Fruit fly (Drosophila melanogaster) whole organism, wandering third instar larva: ENCODE measurements around the gene CG33795.

Experiments used
- Abd-B ChIP-seq: fragments of >200 bp; optimal IDR thresholded peaks from 2 replicates; lab custom pipeline; 2017; ENCODE audit warnings: missing biosample characterization, missing genetic modification characterization
- CG32264 ChIP-seq: fragments of 200-800 bp; sonication (Bioruptor generic); optimal IDR thresholded peaks from 2 replicates; lab custom pipeline; 2016; ENCODE audit warnings: missing biosample characterization, missing genetic modification characterization
- Sp1 ChIP-seq: fragments of 200-800 bp; sonication (Bioruptor generic); optimal IDR thresholded peaks from 3 replicates; lab custom pipeline; 2019; ENCODE audit warnings: missing biosample characterization, mild to moderate bottlenecking, missing genetic modification characterization, moderate library complexity
- dl ChIP-seq, 2 experiments: fragments of 175-275, 200-275 bp in 1 of 2; fragments of 200-275 bp in 1 of 2; sonication (Bioruptor generic); optimal IDR thresholded peaks; lab custom pipeline; 2018; ENCODE audit warnings: mild to moderate bottlenecking in 2 of 2, missing biosample characterization in 2 of 2, missing genetic modification characterization in 2 of 2, moderate library complexity in 2 of 2; ENCODE audit not compliant: partially characterized antibody in 2 of 2, insufficient read depth in 1 of 2
- dmrt93B ChIP-seq: fragments of 200-800 bp; sonication (Bioruptor generic); optimal IDR thresholded peaks from 2 replicates; lab custom pipeline; 2018; ENCODE audit warnings: missing biosample characterization, mild to moderate bottlenecking, missing genetic modification characterization
- ey ChIP-seq: fragments of 200-800 bp; sonication (Bioruptor generic); optimal IDR thresholded peaks from 2 replicates; lab custom pipeline; 2016; ENCODE audit warnings: missing biosample characterization, missing genetic modification characterization
- h ChIP-seq: fragments of 200-800 bp; sonication (Bioruptor generic); optimal IDR thresholded peaks from 3 replicates; lab custom pipeline; 2016; ENCODE audit warnings: missing biosample characterization, mild to moderate bottlenecking, missing genetic modification characterization
- lola ChIP-seq: fragments of >200 bp; optimal IDR thresholded peaks from 2 replicates; lab custom pipeline; 2017; ENCODE audit warnings: missing biosample characterization, missing genetic modification characterization
- pan ChIP-seq: fragments of >200 bp; optimal IDR thresholded peaks from 2 replicates; lab custom pipeline; 2017
- psq ChIP-seq: fragments of 200-800 bp; sonication (Bioruptor generic); optimal IDR thresholded peaks from 3 replicates; lab custom pipeline; 2017; ENCODE audit warnings: missing biosample characterization, mild to moderate bottlenecking, missing genetic modification characterization, moderate library complexity
- woc ChIP-seq: sonication (Bioruptor generic); optimal IDR thresholded peaks from 2 replicates; lab custom pipeline; 2016; ENCODE audit warnings: missing biosample characterization, mild to moderate bottlenecking, missing genetic modification characterization

DNA sequence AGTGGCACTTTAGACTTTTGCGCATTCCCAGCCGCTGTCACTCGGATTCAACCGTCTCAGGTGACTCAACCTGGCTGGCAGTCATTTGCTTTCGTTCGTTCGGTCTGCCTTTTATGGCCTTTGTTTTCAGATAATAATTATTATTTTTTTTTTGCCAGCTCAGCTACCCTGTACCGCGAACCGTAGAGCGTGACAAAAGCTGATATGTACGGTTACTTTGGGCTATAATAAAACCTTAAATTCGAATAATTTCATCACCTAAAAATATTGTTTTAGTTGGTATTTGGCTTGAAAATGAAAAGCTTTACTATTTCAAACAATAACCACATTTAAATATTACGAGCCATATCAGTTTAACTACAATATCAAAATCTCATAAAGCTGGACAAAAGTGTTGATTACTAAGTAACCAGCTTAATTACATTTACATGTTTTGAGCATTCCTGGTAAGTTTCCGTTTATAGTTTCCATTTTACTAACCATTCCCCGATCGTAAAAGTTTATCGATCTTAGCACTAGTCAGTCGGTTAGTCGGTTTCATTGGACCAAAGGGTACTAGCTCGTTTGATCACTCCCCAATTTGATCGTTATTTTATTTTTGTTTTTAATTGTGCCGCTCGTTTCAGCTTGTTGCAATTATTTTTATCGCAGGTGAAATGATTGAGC is 20.2 kb downstream of the CG33795 start:
- no peak for TF ChIP-seq psq (GFP tag; lab: Kevin White, UChicago)
- TF ChIP-seq Abd-B (GFP tag; lab: Kevin White, UChicago): no peak
- peak; percentile 17 for TF ChIP-seq h (GFP tag; lab: Kevin White, UChicago)
- TF ChIP-seq Sp1 (GFP tag; lab: Kevin White, UChicago): no peak
- TF ChIP-seq lola (GFP tag; lab: Kevin White, UChicago): no peak
- no peak for TF ChIP-seq dl (GFP tag; optimal IDR thresholded peaks at IDR 0.05; lab: Kevin White, UChicago; ENCODE audit: insufficient read depth in 1 of 2, partially characterized antibody in 2 of 2)
- TF ChIP-seq dmrt93B (GFP tag; lab: Kevin White, UChicago): no peak
- no peak for TF ChIP-seq woc (GFP tag; lab: Kevin White, UChicago)
- no peak for TF ChIP-seq CG32264 (GFP tag; lab: Kevin White, UChicago)
- no peak for TF ChIP-seq ey (GFP tag; lab: Kevin White, UChicago)
- peak; percentile 9 for TF ChIP-seq pan (lab: Kevin White, UChicago)
